Fruit fly (Drosophila melanogaster) whole organism, embryonic: ENCODE results near the gene Vps29.

Experiments used
- Atf-2 ChIP-seq: fragments of 200-800 bp; sonication (Bioruptor generic); optimal IDR thresholded peaks from 2 replicates; lab custom pipeline; 2016; ENCODE audit warnings: missing biosample characterization, missing genetic modification characterization
- B-H2 ChIP-seq: fragments of 200-800 bp; sonication (Bioruptor generic); optimal IDR thresholded peaks from 2 replicates; lab custom pipeline; 2018; ENCODE audit warnings: missing biosample characterization, mild to moderate bottlenecking, missing genetic modification characterization
- CG10431 ChIP-seq: fragments of 200-800 bp; sonication (Bioruptor generic); optimal IDR thresholded peaks from 3 replicates; lab custom pipeline; 2018; ENCODE audit warnings: missing biosample characterization, mild to moderate bottlenecking, missing genetic modification characterization
- CG11085 ChIP-seq: fragments of 200-800 bp; sonication (Bioruptor generic); IDR thresholded peaks from 2 replicates; pipeline ENCODE4 v1.3.6; 2022; ENCODE audit warnings: missing biosample characterization, missing genetic modification characterization
- CG13123 ChIP-seq: fragments of 200-800 bp; sonication (Bioruptor generic); optimal IDR thresholded peaks from 2 replicates; lab custom pipeline; 2016; ENCODE audit warnings: missing biosample characterization, missing genetic modification characterization
- CG13424 ChIP-seq: fragments of 200-800 bp; sonication (Bioruptor generic); optimal IDR thresholded peaks from 2 replicates; lab custom pipeline; 2019; ENCODE audit warnings: missing biosample characterization, mild to moderate bottlenecking, missing genetic modification characterization, moderate library complexity
- CG15514 ChIP-seq: fragments of 200-800 bp; sonication (Bioruptor generic); optimal IDR thresholded peaks from 3 replicates; lab custom pipeline; 2017; ENCODE audit warnings: missing biosample characterization, missing genetic modification characterization, mild to moderate bottlenecking, moderate library complexity, missing genetic modification reagents
- CG16815 ChIP-seq: fragments of 200-800 bp; sonication (Bioruptor generic); optimal IDR thresholded peaks from 3 replicates; lab custom pipeline; 2017; ENCODE audit warnings: missing biosample characterization, mild to moderate bottlenecking, missing genetic modification characterization
- CG17186 ChIP-seq: fragments of 200-800 bp; sonication (Bioruptor generic); optimal IDR thresholded peaks from 3 replicates; lab custom pipeline; 2017; ENCODE audit warnings: missing biosample characterization, missing genetic modification reagents, missing genetic modification characterization
- CG31388 ChIP-seq: fragments of 200-800 bp; sonication (Bioruptor generic); optimal IDR thresholded peaks from 2 replicates; lab custom pipeline; 2016; ENCODE audit warnings: missing biosample characterization, missing genetic modification characterization
- CG3838 ChIP-seq: fragments of 200-800 bp; sonication (Bioruptor generic); optimal IDR thresholded peaks from 3 replicates; lab custom pipeline; 2016; ENCODE audit warnings: missing biosample characterization, missing genetic modification characterization
- CG5180 ChIP-seq: fragments of 200-800 bp; sonication (Bioruptor generic); optimal IDR thresholded peaks from 3 replicates; lab custom pipeline; 2017; ENCODE audit warnings: missing biosample characterization, missing genetic modification characterization, mild to moderate bottlenecking, moderate library complexity, missing genetic modification reagents
- CG6683 ChIP-seq: fragments of 200-800 bp; sonication (Bioruptor generic); optimal IDR thresholded peaks from 2 replicates; lab custom pipeline; 2017; ENCODE audit warnings: missing biosample characterization, mild to moderate bottlenecking, missing genetic modification characterization, missing genetic modification reagents
- CG7786 ChIP-seq: fragments of 200-800 bp; sonication (Bioruptor generic); optimal IDR thresholded peaks from 2 replicates; lab custom pipeline; 2016; ENCODE audit warnings: missing biosample characterization, missing genetic modification characterization
- Camta ChIP-seq: fragments of 200-800 bp; sonication (Bioruptor generic); optimal IDR thresholded peaks from 2 replicates; lab custom pipeline; 2016; ENCODE audit warnings: missing biosample characterization, missing genetic modification characterization
- HLH54F ChIP-seq: fragments of 200-800 bp; sonication (Bioruptor generic); optimal IDR thresholded peaks from 3 replicates; lab custom pipeline; 2016; ENCODE audit warnings: missing biosample characterization, missing genetic modification characterization
- Jarid2 ChIP-seq: fragments of 200-800 bp; sonication (Bioruptor generic); optimal IDR thresholded peaks from 3 replicates; lab custom pipeline; 2017; ENCODE audit warnings: mild to moderate bottlenecking, missing biosample characterization, missing genetic modification reagents, missing genetic modification characterization
- Lim3 ChIP-seq: fragments of 200-800 bp; sonication (Bioruptor generic); IDR thresholded peaks from 2 replicates; pipeline ENCODE4 v1.3.6; 2022; ENCODE audit warnings: missing biosample characterization, missing genetic modification characterization
- Mes4 ChIP-seq: fragments of 200-800 bp; sonication (Bioruptor generic); optimal IDR thresholded peaks from 2 replicates; lab custom pipeline; 2016; ENCODE audit warnings: missing biosample characterization, missing genetic modification characterization
- Side ChIP-seq: fragments of 200-800 bp; sonication (Bioruptor generic); optimal IDR thresholded peaks from 2 replicates; lab custom pipeline; 2016; ENCODE audit warnings: missing biosample characterization, missing genetic modification characterization
- Sry-β ChIP-seq: fragments of 200-800 bp; sonication (Bioruptor generic); optimal IDR thresholded peaks from 2 replicates; lab custom pipeline; 2018; ENCODE audit warnings: missing biosample characterization, mild to moderate bottlenecking, missing genetic modification characterization, moderate library complexity
- Sry-δ ChIP-seq: fragments of 200-800 bp; sonication (Bioruptor generic); optimal IDR thresholded peaks from 2 replicates; lab custom pipeline; 2016; ENCODE audit warnings: missing biosample characterization, missing genetic modification characterization
- Ssrp ChIP-seq: fragments of 200-800 bp; sonication (Bioruptor generic); optimal IDR thresholded peaks from 2 replicates; lab custom pipeline; 2018; ENCODE audit warnings: missing biosample characterization, mild to moderate bottlenecking, missing genetic modification characterization, moderate library complexity
- Stat92E ChIP-seq, 3 experiments: fragments of >200 bp in 2 of 3; fragments of 200-800 bp in 1 of 3; sonication (Bioruptor generic) in 1 of 3; optimal IDR thresholded peaks; 2 replicates each; lab custom pipeline; 2017 to 2019; ENCODE audit warnings: missing biosample characterization in 3 of 3, missing genetic modification characterization in 3 of 3, mild to moderate bottlenecking in 1 of 3, moderate library complexity in 1 of 3
- al ChIP-seq: fragments of 200-800 bp; sonication (Bioruptor generic); IDR thresholded peaks from 2 replicates; pipeline ENCODE4 v1.3.6; 2022; ENCODE audit warnings: missing biosample characterization, missing genetic modification characterization
- ash1 ChIP-seq: fragments of 200-800 bp; sonication (Bioruptor generic); optimal IDR thresholded peaks from 2 replicates; lab custom pipeline; 2018; ENCODE audit warnings: missing biosample characterization, mild to moderate bottlenecking, missing genetic modification characterization
- bbx ChIP-seq: fragments of 200-800 bp; sonication (Bioruptor generic); IDR thresholded peaks from 2 replicates; pipeline ENCODE4 v1.3.6; 2022; ENCODE audit warnings: missing biosample characterization, missing genetic modification characterization; ENCODE audit not compliant: partially characterized antibody
- chinmo ChIP-seq: fragments of 200-800 bp; sonication (Bioruptor generic); IDR thresholded peaks from 4 replicates; pipeline ENCODE4 v1.3.6; 2022; ENCODE audit warnings: missing biosample characterization, missing genetic modification characterization; ENCODE audit not compliant: partially characterized antibody
- dysf ChIP-seq: fragments of 200-800 bp; sonication (Bioruptor generic); IDR thresholded peaks from 3 replicates; pipeline ENCODE4 v1.3.6; 2022; ENCODE audit warnings: missing biosample characterization, missing genetic modification characterization
- emc ChIP-seq: fragments of 200-800 bp; sonication (Bioruptor generic); optimal IDR thresholded peaks from 2 replicates; lab custom pipeline; 2016; ENCODE audit warnings: missing biosample characterization, missing genetic modification characterization
- gce ChIP-seq: fragments of 200-800 bp; sonication (Bioruptor generic); IDR thresholded peaks from 3 replicates; pipeline ENCODE4 v1.3.6; 2022; ENCODE audit warnings: missing biosample characterization, missing genetic modification characterization
- gfzf ChIP-seq: fragments of 200-800 bp; sonication (Bioruptor generic); optimal IDR thresholded peaks from 2 replicates; lab custom pipeline; 2016; ENCODE audit warnings: missing biosample characterization, mild to moderate bottlenecking, missing genetic modification characterization, moderate library complexity
- lov ChIP-seq, 2 experiments: fragments of 200-800 bp in 1 of 2; fragments of >200 bp in 1 of 2; sonication (Bioruptor generic) in 1 of 2; IDR thresholded peaks in 1 of 2; optimal IDR thresholded peaks in 1 of 2; 2 replicates in 1 of 2; 3 replicates in 1 of 2; pipeline versions ENCODE4 v1.3.6 to Lab custom; 2017 to 2022; ENCODE audit warnings: missing biosample characterization in 1 of 2, missing genetic modification characterization in 1 of 2
- nau ChIP-seq: fragments of 200-800 bp; sonication (Bioruptor generic); optimal IDR thresholded peaks from 3 replicates; lab custom pipeline; 2017; ENCODE audit warnings: missing biosample characterization, mild to moderate bottlenecking, missing genetic modification characterization, missing genetic modification reagents
- nerfin-2 ChIP-seq: fragments of 200-800 bp; sonication (Bioruptor generic); IDR thresholded peaks from 2 replicates; pipeline ENCODE4 v1.3.6; 2022; ENCODE audit warnings: missing biosample characterization, missing genetic modification characterization; ENCODE audit not compliant: partially characterized antibody
- oc ChIP-seq: fragments of 200-800 bp; sonication (Bioruptor generic); optimal IDR thresholded peaks from 2 replicates; lab custom pipeline; 2018; ENCODE audit warnings: missing biosample characterization, mild to moderate bottlenecking, missing genetic modification characterization, moderate library complexity
- p53 ChIP-seq: fragments of 200-800 bp; sonication (Bioruptor generic); optimal IDR thresholded peaks from 2 replicates; lab custom pipeline; 2016; ENCODE audit warnings: missing biosample characterization, missing genetic modification characterization
- pan ChIP-seq, 4 experiments: fragments of >200 bp in 3 of 4; fragments of 200-800 bp in 1 of 4; sonication (Bioruptor generic) in 1 of 4; optimal IDR thresholded peaks in 3 of 4; IDR thresholded peaks in 1 of 4; 2 replicates each; pipeline versions ENCODE4 v1.3.6 to Lab custom; 2017 to 2022; ENCODE audit warnings: missing biosample characterization in 2 of 4, missing genetic modification characterization in 2 of 4, mixed read lengths in 1 of 4
- phol ChIP-seq: fragments of 200-800 bp; sonication (Bioruptor generic); optimal IDR thresholded peaks from 3 replicates; lab custom pipeline; 2018; ENCODE audit warnings: missing biosample characterization, mild to moderate bottlenecking, missing genetic modification characterization, moderate library complexity
- pnt ChIP-seq: fragments of 200-800 bp; sonication (Bioruptor generic); optimal IDR thresholded peaks from 3 replicates; lab custom pipeline; 2016; ENCODE audit warnings: missing biosample characterization, missing genetic modification characterization
- prd ChIP-seq, 3 experiments: fragments of >200 bp in 2 of 3; fragments of 200-800 bp in 1 of 3; sonication (Bioruptor generic) in 1 of 3; optimal IDR thresholded peaks in 2 of 3; IDR thresholded peaks in 1 of 3; 2 replicates in 2 of 3; 3 replicates in 1 of 3; pipeline versions ENCODE4 v1.3.6 to Lab custom; 2017 to 2022; ENCODE audit warnings: missing biosample characterization in 1 of 3, missing genetic modification characterization in 1 of 3
- rib ChIP-seq: fragments of 200-800 bp; sonication (Bioruptor generic); IDR thresholded peaks from 2 replicates; pipeline ENCODE4 v1.3.6; 2022; ENCODE audit warnings: missing biosample characterization, missing genetic modification characterization
- slbo ChIP-seq: fragments of 200-800 bp; sonication (Bioruptor generic); IDR thresholded peaks from 2 replicates; pipeline ENCODE4 v1.3.6; 2022; ENCODE audit warnings: missing biosample characterization, missing genetic modification characterization
- ttk ChIP-seq: fragments of 200-800 bp; sonication (Bioruptor generic); IDR thresholded peaks from 2 replicates; pipeline ENCODE4 v2.1.2; 2022; ENCODE audit warnings: missing biosample characterization, missing genetic modification characterization
- tup ChIP-seq: fragments of 200-800 bp; sonication (Bioruptor generic); optimal IDR thresholded peaks from 2 replicates; lab custom pipeline; 2016; ENCODE audit warnings: missing biosample characterization, mild to moderate bottlenecking, missing genetic modification characterization, moderate library complexity
- yki ChIP-seq: fragments of >200 bp; optimal IDR thresholded peaks from 3 replicates; lab custom pipeline; 2018
- z ChIP-seq: fragments of 200-800 bp; sonication (Bioruptor generic); IDR thresholded peaks from 3 replicates; pipeline ENCODE4 v1.3.6; 2022; ENCODE audit warnings: missing biosample characterization, missing genetic modification characterization
- zf30C ChIP-seq: fragments of 200-800 bp; sonication (Bioruptor generic); optimal IDR thresholded peaks from 3 replicates; lab custom pipeline; 2018; ENCODE audit warnings: missing biosample characterization, mild to moderate bottlenecking, missing genetic modification characterization

The Vps29 gene

dm6 chr2L:1108029-1108688 lies 42.4 kb upstream of the Vps29 start, which contains the start of the genes PolrMT and CG14339 (continued):
- TF ChIP-seq slbo (peak; percentile 64), B-H2 (GFP tag; lab: Kevin White, UChicago) (no peak), nau (GFP tag; lab: Kevin White, UChicago) (no peak), ash1 (GFP tag; lab: Kevin White, UChicago) (no peak), emc (no peak), CG11085 (GFP tag; lab: Robert Waterston, UW) (no peak), gfzf (GFP tag; lab: Kevin White, UChicago) (peak; percentile 61), CG7786 (GFP tag; lab: Kevin White, UChicago) (peak; percentile 56), pan (optimal IDR thresholded peaks at IDR 0.05; lab: Kevin White, UChicago) (no peak), pan (GFP tag; optimal IDR thresholded peaks at IDR 0.05 in 1 of 2, IDR thresholded peaks at IDR 0.05 in 1 of 2) (peak in 1 of 2 experiments; percentile 22), CG16815 (GFP tag; lab: Kevin White, UChicago) (no peak), pnt (GFP tag; lab: Kevin White, UChicago) (no peak), dysf (no peak), Camta (no peak), CG13424 (tag; lab: Kevin White, UChicago) (peak; percentile 29), CG3838 (GFP tag; lab: Kevin White, UChicago) (no peak), chinmo (GFP tag; lab: Robert Waterston, UW) (peak; percentile 78; the same call in 1 of the 4 replicates), ttk (no peak), Ssrp (tag; lab: Kevin White, UChicago) (no peak), Jarid2 (GFP tag; lab: Kevin White, UChicago) (no peak), phol (peak; percentile 38), lov (optimal IDR thresholded peaks at IDR 0.05; lab: Kevin White, UChicago) (no peak), lov (GFP tag; IDR thresholded peaks at IDR 0.05; lab: Robert Waterston, UW) (no peak), Atf-2 (GFP tag; lab: Kevin White, UChicago) (no peak), bbx (GFP tag; lab: Robert Waterston, UW) (peak; percentile 43; the same call in 1 of the 2 replicates), CG6683 (GFP tag; lab: Kevin White, UChicago) (no peak), oc (no peak), CG31388 (GFP tag; lab: Kevin White, UChicago) (no peak), HLH54F (GFP tag; lab: Kevin White, UChicago) (no peak), CG17186 (GFP tag; lab: Kevin White, UChicago) (no peak), rib (no peak), al (no peak), gce (GFP tag; lab: Robert Waterston, UW) (no peak), p53 (GFP tag; lab: Kevin White, UChicago) (peak; percentile 17), CG15514 (peak; percentile 39), Lim3 (GFP tag; lab: Robert Waterston, UW) (no peak), tup (no peak), z (GFP tag; lab: Robert Waterston, UW) (no peak), Stat92E (GFP tag; optimal IDR thresholded peaks at IDR 0.05; lab: Kevin White, UChicago) (no peak), CG10431 (GFP tag; lab: Kevin White, UChicago) (no peak), nerfin-2 (GFP tag; lab: Robert Waterston, UW) (no peak), yki (lab: Kevin White, UChicago) (no peak), Sry-β (no peak), prd (optimal IDR thresholded peaks at IDR 0.05; lab: Kevin White, UChicago) (no peak), prd (GFP tag; IDR thresholded peaks at IDR 0.05; lab: Robert Waterston, UW) (peak; percentile 30; the same call in 2 of the 3 replicates), Sry-δ (GFP tag; lab: Kevin White, UChicago) (peak; percentile 36), CG5180 (GFP tag; lab: Kevin White, UChicago) (no peak), Side (GFP tag; lab: Kevin White, UChicago) (no peak), zf30C (GFP tag; lab: Kevin White, UChicago) (no peak), CG13123 (GFP tag; lab: Kevin White, UChicago) (no peak), Mes4 (GFP tag; lab: Kevin White, UChicago) (peak; percentile 49)
